Fruit fly (Drosophila melanogaster): ENCODE results near the gene CG15293.

Gene CG15293

DNA sequence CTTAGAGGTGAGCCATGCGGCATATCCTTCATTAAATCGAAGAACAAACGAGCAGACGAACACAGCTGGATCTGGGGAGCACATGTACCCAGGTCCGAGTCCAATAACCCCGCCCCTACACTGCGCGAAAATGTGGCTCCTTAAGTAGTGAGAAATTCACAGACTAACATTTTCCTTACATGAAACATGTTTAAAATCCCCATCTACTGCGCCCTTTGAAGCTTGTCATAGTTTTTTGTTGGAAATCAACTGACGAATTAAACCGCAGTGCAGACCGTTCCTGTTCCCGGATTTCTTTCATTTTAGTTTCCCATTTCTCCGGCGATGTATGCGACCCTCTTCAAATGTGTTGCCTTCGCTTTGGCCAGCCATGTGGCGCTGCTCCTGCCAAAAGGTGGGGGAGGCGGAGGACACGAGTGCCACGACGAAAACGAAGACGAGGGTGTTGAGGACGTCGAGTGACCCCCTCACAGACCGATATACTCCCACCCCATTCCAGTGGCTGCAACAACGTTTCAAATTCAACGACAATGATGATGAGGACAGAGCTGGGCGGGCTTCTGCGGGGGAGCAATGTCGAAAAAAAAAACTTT, 13.6 kb upstream of the CG15293 start (continued):
- TF ChIP-seq TFAM (GFP tag; optimal IDR thresholded peaks at IDR 0.05) = no peak
- peak; percentile 70; the same call in 1 of the 2 replicates for TF ChIP-seq chm (GFP tag; IDR thresholded peaks at IDR 0.05)
- no peak for TF ChIP-seq CG1832 (GFP tag; optimal IDR thresholded peaks at IDR 0.05)
- TF ChIP-seq zf30C (GFP tag; optimal IDR thresholded peaks at IDR 0.05) = peak; percentile 24
- no peak for TF ChIP-seq CG1792 (GFP tag; optimal IDR thresholded peaks at IDR 0.05)
- 0 out of 2 replicates have a peak, but pooled peaks have one; percentile 34 for TF ChIP-seq Nf-YA (GFP tag; IDR thresholded peaks at IDR 0.05)
- no peak for TF ChIP-seq dmrt11E (tag; optimal IDR thresholded peaks at IDR 0.05)
- no peak for TF ChIP-seq CG8290 (GFP tag; optimal IDR thresholded peaks at IDR 0.05)
- TF ChIP-seq CG8290 (tag; optimal IDR thresholded peaks at IDR 0.05) = peak in 1 of 2 experiments; percentile 55
- no peak for TF ChIP-seq CG17186 (GFP tag; optimal IDR thresholded peaks at IDR 0.05)
- peak; percentile 43 for TF ChIP-seq az2 (GFP tag; optimal IDR thresholded peaks at IDR 0.05)
- TF ChIP-seq Ada2b (GFP tag; IDR thresholded peaks at IDR 0.05) = peak; percentile 60
- TF ChIP-seq Hmr (GFP tag; optimal IDR thresholded peaks at IDR 0.05) = peak; percentile 69
- peak; percentile 16; the same call in 1 of the 2 replicates for TF ChIP-seq bowl (GFP tag; IDR thresholded peaks at IDR 0.05)
- peak in 1 of 2 experiments; percentile 48 for TF ChIP-seq chif (GFP tag; optimal IDR thresholded peaks at IDR 0.05)
- TF ChIP-seq CG11696 (GFP tag; IDR thresholded peaks at IDR 0.05) = no peak
- TF ChIP-seq CG12769 (tag; optimal IDR thresholded peaks at IDR 0.05) = peak; percentile 63
- peak; percentile 51 for TF ChIP-seq bcd (GFP tag; optimal IDR thresholded peaks at IDR 0.05)
- TF ChIP-seq CoRest (tag; optimal IDR thresholded peaks at IDR 0.05) = peak; percentile 52
- peak; percentile 50 for TF ChIP-seq NfI (GFP tag; optimal IDR thresholded peaks at IDR 0.05)
- no peak for TF ChIP-seq CG2129 (GFP tag; IDR thresholded peaks at IDR 0.05; ENCODE audit: partially characterized antibody)
- TF ChIP-seq Stat92E (GFP tag; optimal IDR thresholded peaks at IDR 0.05) = no peak
- peak; percentile 68 for TF ChIP-seq Asciz (GFP tag; optimal IDR thresholded peaks at IDR 0.05)
- no peak for TF ChIP-seq CG10321 (GFP tag; IDR thresholded peaks at IDR 0.05)
- no peak for TF ChIP-seq unc-4 (GFP tag; IDR thresholded peaks at IDR 0.05; ENCODE audit: partially characterized antibody)
- no peak for TF ChIP-seq Dref (GFP tag; IDR thresholded peaks at IDR 0.05)
- 0 out of 2 replicates have a peak, but pooled peaks have one; percentile 32 for TF ChIP-seq sens-2 (GFP tag; IDR thresholded peaks at IDR 0.05)
- no peak for TF ChIP-seq CG18011 (GFP tag; optimal IDR thresholded peaks at IDR 0.05)
- no peak for TF ChIP-seq Dip2 (GFP tag; IDR thresholded peaks at IDR 0.05)
- no peak for TF ChIP-seq BEAF-32 (GFP tag; optimal IDR thresholded peaks at IDR 0.05)
- TF ChIP-seq Doc3 (GFP tag; IDR thresholded peaks at IDR 0.05; ENCODE audit: partially characterized antibody) = no peak
- TF ChIP-seq ranshi (GFP tag; IDR thresholded peaks at IDR 0.05) = peak; percentile 57; the same call in 1 of the 2 replicates
- TF ChIP-seq CG33213 (GFP tag; optimal IDR thresholded peaks at IDR 0.05) = no peak
- peak; percentile 49 for TF ChIP-seq CG3847 (GFP tag; IDR thresholded peaks at IDR 0.05)
- TF ChIP-seq CG11247 (GFP tag; IDR thresholded peaks at IDR 0.05) = peak; percentile 65
- no peak for TF ChIP-seq gt (GFP tag; IDR thresholded peaks at IDR 0.05)
- TF ChIP-seq fd102C (GFP tag; optimal IDR thresholded peaks at IDR 0.05) = no peak
- peak; percentile 42 for TF ChIP-seq Side (GFP tag; optimal IDR thresholded peaks at IDR 0.05)
- TF ChIP-seq gcm (GFP tag; optimal IDR thresholded peaks at IDR 0.05) = peak; percentile 5
- TF ChIP-seq CG14667 (GFP tag; IDR thresholded peaks at IDR 0.05) = peak; percentile 52; the same call in 1 of the 2 replicates
- TF ChIP-seq vnd (GFP tag; IDR thresholded peaks at IDR 0.05; ENCODE audit: partially characterized antibody) = no peak
- no peak for TF ChIP-seq Lpt (GFP tag; optimal IDR thresholded peaks at IDR 0.05)
- peak; percentile 70 for TF ChIP-seq CG2712 (tag; optimal IDR thresholded peaks at IDR 0.05)
- TF ChIP-seq sqz (GFP tag; optimal IDR thresholded peaks at IDR 0.05) = peak; percentile 12
- TF ChIP-seq Antp (GFP tag; optimal IDR thresholded peaks at IDR 0.05) = peak; percentile 58
- peak; percentile 33 for TF ChIP-seq CG12299 (tag; optimal IDR thresholded peaks at IDR 0.05)
- peak; percentile 31 for TF ChIP-seq CG15011 (GFP tag; optimal IDR thresholded peaks at IDR 0.05)
- peak; percentile 58 for TF ChIP-seq CG12071 (GFP tag; optimal IDR thresholded peaks at IDR 0.05)
- TF ChIP-seq stwl (tag; optimal IDR thresholded peaks at IDR 0.05) = no peak
